Fruit fly (Drosophila melanogaster) whole organism, embryonic: ENCODE data around the gene CG33111.
A peak's percentile ranks its signal among the peaks of the same experiment; 100 is the strongest.

ENCODE experiments used
- Abd-B ChIP-seq: fragments of 200-800 bp; sonication (Bioruptor generic); optimal IDR thresholded peaks from 2 replicates; lab custom pipeline; 2018; ENCODE audit warnings: missing biosample characterization, mild to moderate bottlenecking, missing genetic modification characterization, moderate library complexity
- Atf-2 ChIP-seq: fragments of 200-800 bp; sonication (Bioruptor generic); optimal IDR thresholded peaks from 2 replicates; lab custom pipeline; 2016; ENCODE audit warnings: missing biosample characterization, missing genetic modification characterization
- Blimp-1 ChIP-seq: fragments of 200-800 bp; sonication (Bioruptor generic); optimal IDR thresholded peaks from 3 replicates; lab custom pipeline; 2018; ENCODE audit warnings: missing biosample characterization, missing genetic modification characterization, mild to moderate bottlenecking, moderate library complexity, missing genetic modification reagents
- CG11085 ChIP-seq: fragments of 200-800 bp; sonication (Bioruptor generic); IDR thresholded peaks from 2 replicates; pipeline ENCODE4 v1.3.6; 2022; ENCODE audit warnings: missing biosample characterization, missing genetic modification characterization
- CG12391 ChIP-seq: fragments of 200-800 bp; sonication (Bioruptor generic); optimal IDR thresholded peaks from 3 replicates; lab custom pipeline; 2018; ENCODE audit warnings: missing biosample characterization, mild to moderate bottlenecking, missing genetic modification characterization, moderate library complexity
- CG12744 ChIP-seq: fragments of 200-800 bp; sonication (Bioruptor generic); optimal IDR thresholded peaks from 2 replicates; lab custom pipeline; 2016; ENCODE audit warnings: missing biosample characterization, missing genetic modification characterization
- CG13775 ChIP-seq: fragments of 200-800 bp; sonication (Bioruptor generic); optimal IDR thresholded peaks from 3 replicates; lab custom pipeline; 2017; ENCODE audit warnings: missing biosample characterization, mild to moderate bottlenecking, missing genetic modification characterization
- CG1647 ChIP-seq: fragments of 200-800 bp; sonication (Bioruptor generic); optimal IDR thresholded peaks from 3 replicates; lab custom pipeline; 2016; ENCODE audit warnings: missing biosample characterization, missing genetic modification characterization
- CG17359 ChIP-seq: fragments of 200-800 bp; sonication (Bioruptor generic); optimal IDR thresholded peaks from 3 replicates; lab custom pipeline; 2018; ENCODE audit warnings: missing biosample characterization, mild to moderate bottlenecking, missing genetic modification characterization, moderate library complexity
- CG17568 ChIP-seq: fragments of 200-800 bp; sonication (Bioruptor generic); optimal IDR thresholded peaks from 2 replicates; lab custom pipeline; 2018; ENCODE audit warnings: missing biosample characterization, mild to moderate bottlenecking, missing genetic modification characterization, moderate library complexity
- CG18262 ChIP-seq: fragments of 200-800 bp; optimal IDR thresholded peaks from 3 replicates; lab custom pipeline; 2019; ENCODE audit warnings: missing biosample characterization, mild to moderate bottlenecking, missing genetic modification characterization, moderate library complexity
- CG32772 ChIP-seq: fragments of 200-800 bp; sonication (Bioruptor generic); IDR thresholded peaks from 2 replicates; pipeline ENCODE4 v1.3.6; 2022; ENCODE audit warnings: missing biosample characterization, missing genetic modification characterization
- CG33557 ChIP-seq: fragments of 200-800 bp; sonication (Bioruptor generic); optimal IDR thresholded peaks from 2 replicates; lab custom pipeline; 2019; ENCODE audit warnings: missing biosample characterization, mild to moderate bottlenecking, missing genetic modification characterization, moderate library complexity
- CG34422 ChIP-seq: fragments of 200-800 bp; sonication (Bioruptor generic); IDR thresholded peaks from 3 replicates; pipeline ENCODE4 v1.3.6; 2022; ENCODE audit warnings: missing biosample characterization, missing genetic modification characterization
- CG4328 ChIP-seq: fragments of 200-800 bp; sonication (Bioruptor generic); optimal IDR thresholded peaks from 3 replicates; lab custom pipeline; 2017; ENCODE audit warnings: missing biosample characterization, missing genetic modification reagents, missing genetic modification characterization
- CG43689 ChIP-seq: fragments of 200-800 bp; sonication (Bioruptor generic); IDR thresholded peaks from 2 replicates; pipeline ENCODE4 v1.3.6; 2022; ENCODE audit warnings: missing biosample characterization, missing genetic modification characterization
- CG4404 ChIP-seq: fragments of 200-800 bp; sonication (Bioruptor generic); IDR thresholded peaks from 2 replicates; pipeline ENCODE4 v1.3.6; 2022; ENCODE audit warnings: missing biosample characterization, missing genetic modification characterization
- CG7271 ChIP-seq: fragments of 200-800 bp; sonication (Bioruptor generic); optimal IDR thresholded peaks from 2 replicates; lab custom pipeline; 2018; ENCODE audit warnings: missing biosample characterization, mild to moderate bottlenecking, missing genetic modification characterization, moderate library complexity
- D ChIP-seq, 2 experiments: fragments of 200-800 bp in 1 of 2; fragments of >200 bp in 1 of 2; sonication (Bioruptor generic) in 1 of 2; optimal IDR thresholded peaks; 2 replicates in 1 of 2; 3 replicates in 1 of 2; lab custom pipeline; 2017; ENCODE audit warnings: mild to moderate bottlenecking in 1 of 2, missing biosample characterization in 1 of 2, missing genetic modification characterization in 1 of 2, missing genetic modification reagents in 1 of 2
- Dip3 ChIP-seq: fragments of 200-800 bp; sonication (Bioruptor generic); optimal IDR thresholded peaks from 3 replicates; lab custom pipeline; 2016; ENCODE audit warnings: missing biosample characterization, missing genetic modification characterization
- Doc2 ChIP-seq: fragments of 200-800 bp; sonication (Bioruptor generic); IDR thresholded peaks from 2 replicates; pipeline ENCODE4 v1.3.6; 2022; ENCODE audit warnings: missing biosample characterization, missing genetic modification characterization
- MTF-1 ChIP-seq: fragments of 200-800 bp; sonication (Bioruptor generic); optimal IDR thresholded peaks from 2 replicates; lab custom pipeline; 2018; ENCODE audit warnings: missing biosample characterization, mild to moderate bottlenecking, missing genetic modification characterization, borderline replicate concordance
- Med ChIP-seq: fragments of 200-800 bp; sonication (Bioruptor generic); peaks from one replicate; lab custom pipeline; 2016; ENCODE audit warnings: missing biosample characterization, missing genetic modification characterization, mild to moderate bottlenecking, inconsistent platforms, moderate library complexity
- Opbp ChIP-seq: fragments of 200-800 bp; sonication (Bioruptor generic); IDR thresholded peaks from 3 replicates; pipeline ENCODE4 v1.3.6; 2022; ENCODE audit warnings: missing biosample characterization, missing genetic modification characterization; ENCODE audit not compliant: partially characterized antibody
- Poxn ChIP-seq: fragments of 200-800 bp; sonication (Bioruptor generic); IDR thresholded peaks from 2 replicates; pipeline ENCODE4 v1.3.6; 2022; ENCODE audit warnings: missing biosample characterization, missing genetic modification characterization
- Ravus ChIP-seq: fragments of 200-800 bp; sonication (Bioruptor generic); IDR thresholded peaks from 2 replicates; pipeline ENCODE4 v1.3.6; 2022; ENCODE audit warnings: missing biosample characterization, missing genetic modification characterization
- Taf1 ChIP-seq: fragments of 200-800 bp; sonication (Bioruptor generic); IDR thresholded peaks from 2 replicates; pipeline ENCODE4 v1.3.6; 2022; ENCODE audit warnings: missing biosample characterization, missing genetic modification characterization
- Usf ChIP-seq: fragments of 200-800 bp; sonication (Bioruptor generic); optimal IDR thresholded peaks from 2 replicates; lab custom pipeline; 2017; ENCODE audit warnings: missing genotype, missing biosample characterization, missing genetic modification characterization
- ara ChIP-seq: fragments of 200-800 bp; sonication (Bioruptor generic); IDR thresholded peaks from 2 replicates; pipeline ENCODE4 v1.3.6; 2022; ENCODE audit warnings: missing biosample characterization, missing genetic modification characterization
- bbx ChIP-seq: fragments of 200-800 bp; sonication (Bioruptor generic); IDR thresholded peaks from 2 replicates; pipeline ENCODE4 v1.3.6; 2022; ENCODE audit warnings: missing biosample characterization, missing genetic modification characterization; ENCODE audit not compliant: partially characterized antibody
- cas ChIP-seq: fragments of 200-800 bp; sonication (Bioruptor generic); IDR thresholded peaks from 2 replicates; pipeline ENCODE4 v1.3.6; 2022; ENCODE audit warnings: missing biosample characterization, missing genetic modification characterization
- ci ChIP-seq: fragments of 200-800 bp; sonication (Bioruptor generic); IDR thresholded peaks from 3 replicates; pipeline ENCODE4 v1.3.6; 2022; ENCODE audit warnings: missing biosample characterization, missing genetic modification characterization
- dysf ChIP-seq: fragments of 200-800 bp; sonication (Bioruptor generic); IDR thresholded peaks from 3 replicates; pipeline ENCODE4 v1.3.6; 2022; ENCODE audit warnings: missing biosample characterization, missing genetic modification characterization
- emc ChIP-seq: fragments of 200-800 bp; sonication (Bioruptor generic); optimal IDR thresholded peaks from 2 replicates; lab custom pipeline; 2016; ENCODE audit warnings: missing biosample characterization, missing genetic modification characterization
- grau ChIP-seq: fragments of 200-800 bp; optimal IDR thresholded peaks from 3 replicates; lab custom pipeline; 2019; ENCODE audit warnings: missing biosample characterization, mild to moderate bottlenecking, missing genetic modification characterization, moderate library complexity
- ind ChIP-seq: fragments of 200-800 bp; sonication (Bioruptor generic); optimal IDR thresholded peaks from 3 replicates; lab custom pipeline; 2016; ENCODE audit warnings: missing biosample characterization, missing genetic modification characterization
- inv ChIP-seq: fragments of 200-800 bp; sonication (Bioruptor generic); IDR thresholded peaks from 2 replicates; pipeline ENCODE4 v1.3.6; 2022; ENCODE audit warnings: missing biosample characterization, missing genetic modification characterization; ENCODE audit not compliant: partially characterized antibody
- lmd ChIP-seq: fragments of 200-800 bp; sonication (Bioruptor generic); IDR thresholded peaks from 2 replicates; pipeline ENCODE4 v1.3.6; 2022; ENCODE audit warnings: missing biosample characterization, missing genetic modification characterization
- lola ChIP-seq, 3 experiments: fragments of >200 bp in 2 of 3; fragments of 200-800 bp in 1 of 3; sonication (Bioruptor generic) in 1 of 3; optimal IDR thresholded peaks; 2 replicates each; lab custom pipeline; 2017 to 2019; ENCODE audit warnings: missing biosample characterization in 3 of 3, missing genetic modification characterization in 3 of 3, mild to moderate bottlenecking in 1 of 3, moderate library complexity in 1 of 3
- maf-S ChIP-seq: fragments of 200-800 bp; sonication (Bioruptor generic); optimal IDR thresholded peaks from 2 replicates; lab custom pipeline; 2016; ENCODE audit warnings: missing biosample characterization, missing genetic modification characterization
- mirr ChIP-seq: fragments of 200-800 bp; sonication (Bioruptor generic); optimal IDR thresholded peaks from 3 replicates; lab custom pipeline; 2018; ENCODE audit warnings: missing biosample characterization, mild to moderate bottlenecking, missing genetic modification characterization
- nau ChIP-seq: fragments of 200-800 bp; sonication (Bioruptor generic); optimal IDR thresholded peaks from 3 replicates; lab custom pipeline; 2017; ENCODE audit warnings: missing biosample characterization, mild to moderate bottlenecking, missing genetic modification characterization, missing genetic modification reagents
- pros ChIP-seq: fragments of 200-800 bp; sonication (Bioruptor generic); optimal IDR thresholded peaks from 3 replicates; lab custom pipeline; 2019; ENCODE audit warnings: missing biosample characterization, mild to moderate bottlenecking, missing genetic modification characterization, moderate library complexity
- run ChIP-seq: fragments of 200-800 bp; sonication (Bioruptor generic); optimal IDR thresholded peaks from 3 replicates; lab custom pipeline; 2018; ENCODE audit warnings: missing biosample characterization, mild to moderate bottlenecking, missing genetic modification characterization
- sisA ChIP-seq: fragments of 200-800 bp; sonication (Bioruptor generic); IDR thresholded peaks from 2 replicates; pipeline ENCODE4 v1.3.6; 2022; ENCODE audit warnings: missing biosample characterization, missing genetic modification characterization
- sqz ChIP-seq: fragments of 200-800 bp; sonication (Bioruptor generic); optimal IDR thresholded peaks from 3 replicates; lab custom pipeline; 2018; ENCODE audit warnings: missing biosample characterization, mild to moderate bottlenecking, missing genetic modification characterization
- stwl ChIP-seq: fragments of 200-800 bp; sonication (Bioruptor generic); optimal IDR thresholded peaks from 3 replicates; lab custom pipeline; 2018; ENCODE audit warnings: missing biosample characterization, mild to moderate bottlenecking, missing genetic modification characterization, moderate library complexity
- ttk ChIP-seq: fragments of 200-800 bp; sonication (Bioruptor generic); IDR thresholded peaks from 2 replicates; pipeline ENCODE4 v2.1.2; 2022; ENCODE audit warnings: missing biosample characterization, missing genetic modification characterization
- vvl ChIP-seq: fragments of 200-800 bp; sonication (Bioruptor generic); IDR thresholded peaks from 2 replicates; pipeline ENCODE4 v1.3.6; 2022; ENCODE audit warnings: missing biosample characterization, missing genetic modification characterization

Gene CG33111

DNA sequence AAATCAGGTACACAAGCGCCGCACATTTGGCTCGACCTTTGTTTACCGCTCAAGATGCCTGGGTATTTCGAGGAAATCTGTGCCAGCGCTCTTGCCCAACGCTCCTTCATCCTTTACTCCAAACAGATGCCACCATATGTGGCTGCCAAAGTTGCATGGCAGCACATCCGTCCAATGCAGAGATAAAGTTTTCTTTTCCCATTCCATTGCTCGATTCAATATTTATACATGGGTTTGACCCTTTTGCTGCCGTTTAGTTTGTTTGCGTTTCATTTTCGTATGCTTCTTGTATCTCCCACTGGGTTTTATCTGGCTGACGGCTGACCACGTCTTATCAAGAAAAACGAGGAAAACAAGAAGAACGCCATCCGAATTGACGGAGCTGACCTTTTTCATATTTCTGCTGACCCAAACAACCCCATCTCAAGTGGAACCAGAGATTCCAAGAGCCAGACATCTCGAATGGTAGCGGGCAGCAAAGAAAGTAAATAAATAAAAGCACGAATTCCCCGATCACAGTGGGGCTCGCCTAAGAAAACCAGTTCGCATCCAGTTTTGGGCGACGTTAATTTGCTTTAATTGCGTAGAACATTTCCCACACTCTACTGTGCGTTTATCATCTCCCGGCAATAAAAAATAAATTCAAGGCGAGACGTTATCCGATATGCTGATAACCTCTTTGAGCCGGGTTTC, 28.4 kb downstream of the CG33111 start (continued):
- TF ChIP-seq Blimp-1 (GFP tag; lab: Kevin White, UChicago) (peak; percentile 56), CG17359 (tag; lab: Kevin White, UChicago) (peak; percentile 29), CG12391 (tag; lab: Kevin White, UChicago) (no peak), lola (GFP tag; optimal IDR thresholded peaks at IDR 0.05; lab: Kevin White, UChicago) (no peak), cas (no peak), CG43689 (GFP tag; lab: Robert Waterston, UW) (no peak), Med (GFP tag; lab: Kevin White, UChicago) (peak; percentile 83), CG34422 (GFP tag; lab: Robert Waterston, UW) (no peak), CG12744 (no peak), run (tag; lab: Kevin White, UChicago) (no peak), Abd-B (GFP tag; lab: Kevin White, UChicago) (peak; percentile 10), lmd (GFP tag; lab: Robert Waterston, UW) (no peak; the same call in 1 of the 2 replicates), ind (GFP tag; lab: Kevin White, UChicago) (no peak), D (optimal IDR thresholded peaks at IDR 0.05; lab: Kevin White, UChicago) (no peak), D (GFP tag; optimal IDR thresholded peaks at IDR 0.05; lab: Kevin White, UChicago) (no peak), nau (GFP tag; lab: Kevin White, UChicago) (no peak), maf-S (GFP tag; lab: Kevin White, UChicago) (no peak), CG4328 (GFP tag; lab: Kevin White, UChicago) (no peak), sqz (no peak), sisA (GFP tag; lab: Robert Waterston, UW) (no peak), bbx (GFP tag; lab: Robert Waterston, UW) (no peak), CG1647 (GFP tag; lab: Kevin White, UChicago) (no peak), CG17568 (GFP tag; lab: Kevin White, UChicago) (no peak), Usf (no peak), emc (GFP tag; lab: Kevin White, UChicago) (no peak), CG11085 (GFP tag; lab: Robert Waterston, UW) (no peak), pros (GFP tag; lab: Kevin White, UChicago) (peak; percentile 54), Atf-2 (GFP tag; lab: Kevin White, UChicago) (no peak), CG18262 (tag; lab: Kevin White, UChicago) (no peak), CG7271 (tag; lab: Kevin White, UChicago) (no peak), grau (peak; percentile 94), CG33557 (GFP tag; lab: Kevin White, UChicago) (no peak), ci (0 out of 3 replicates have a peak, but pooled peaks have one; percentile 35), ara (GFP tag; lab: Robert Waterston, UW) (0 out of 2 replicates have a peak, but pooled peaks have one; percentile 17), inv (GFP tag; lab: Robert Waterston, UW) (no peak), stwl (no peak), MTF-1 (GFP tag; lab: Kevin White, UChicago) (no peak), mirr (GFP tag; lab: Kevin White, UChicago) (no peak), Ravus (GFP tag; lab: Robert Waterston, UW) (no peak), vvl (GFP tag; lab: Robert Waterston, UW) (0 out of 2 replicates have a peak, but pooled peaks have one; percentile 0), Doc2 (GFP tag; lab: Robert Waterston, UW) (no peak), CG13775 (no peak), dysf (GFP tag; lab: Robert Waterston, UW) (no peak), Dip3 (GFP tag; lab: Kevin White, UChicago) (no peak), Taf1 (GFP tag; lab: Robert Waterston, UW) (no peak), Poxn (GFP tag; lab: Robert Waterston, UW) (no peak), CG4404 (GFP tag; lab: Robert Waterston, UW) (no peak), Opbp (no peak), ttk (no peak), CG32772 (GFP tag; lab: Robert Waterston, UW) (no peak)
